Fruit fly (Drosophila melanogaster) S2 (cell line): ENCODE data around the gene Ctr1B.

Source experiments
- CG8478 ChIP-seq: fragments of >200 bp; optimal IDR thresholded peaks from 2 replicates; lab custom pipeline; 2018
- CTCF ChIP-seq, 2 experiments: fragments of >200 bp; optimal IDR thresholded peaks; 2 replicates each; lab custom pipeline; 2018

Ctr1B gene

dm6 chr3R:8352961-8353728 lies 35.7 kb downstream of the Ctr1B start:
- no peak for TF ChIP-seq CTCF (optimal IDR thresholded peaks at IDR 0.05; lab: Kevin White, UChicago)
- no peak for TF ChIP-seq CG8478

DNA sequence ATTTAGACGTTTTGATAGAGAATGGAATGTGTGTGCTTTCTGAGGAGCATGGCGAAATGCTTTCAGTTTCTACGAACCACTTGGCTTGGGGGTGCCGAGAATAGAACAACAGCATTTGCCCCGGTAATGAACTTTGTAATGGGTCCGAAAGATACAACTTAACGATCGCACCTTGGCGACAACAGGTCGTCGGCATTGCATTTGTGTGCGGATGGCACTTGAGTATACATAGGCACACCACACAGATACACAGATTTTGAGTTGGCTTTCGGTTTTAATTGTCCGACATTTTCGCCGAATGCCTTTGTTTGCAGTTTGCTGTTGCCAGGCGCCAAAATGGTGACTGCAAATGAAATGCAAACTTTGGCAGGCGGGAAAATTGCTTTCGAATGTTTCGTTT lies 36.6 kb downstream of the Ctr1B start:
- TF ChIP-seq CTCF (optimal IDR thresholded peaks at IDR 0.05; lab: Kevin White, UChicago) (no peak), CG8478 (no peak)

DNA sequence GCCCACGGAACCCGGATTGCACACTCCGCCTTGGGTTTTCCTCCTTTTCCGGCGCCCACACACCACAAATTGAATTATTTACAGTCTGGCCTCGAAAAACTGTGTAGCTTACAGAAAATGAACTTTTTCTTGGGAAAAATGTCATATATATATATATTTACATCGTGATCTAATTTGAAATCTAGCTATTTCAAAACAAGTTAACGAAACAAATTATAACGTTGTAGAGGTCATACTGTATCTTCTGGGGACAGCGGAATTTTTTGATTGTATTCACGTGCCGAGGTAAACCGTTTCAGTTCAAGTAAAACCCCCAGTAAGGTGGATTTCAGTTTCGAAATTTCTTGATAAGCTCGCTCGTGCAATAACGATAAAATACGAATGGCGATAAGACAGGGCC lies 37.0 kb downstream of the Ctr1B start:
- TF ChIP-seq CTCF (optimal IDR thresholded peaks at IDR 0.05; lab: Kevin White, UChicago), result no peak

DNA sequence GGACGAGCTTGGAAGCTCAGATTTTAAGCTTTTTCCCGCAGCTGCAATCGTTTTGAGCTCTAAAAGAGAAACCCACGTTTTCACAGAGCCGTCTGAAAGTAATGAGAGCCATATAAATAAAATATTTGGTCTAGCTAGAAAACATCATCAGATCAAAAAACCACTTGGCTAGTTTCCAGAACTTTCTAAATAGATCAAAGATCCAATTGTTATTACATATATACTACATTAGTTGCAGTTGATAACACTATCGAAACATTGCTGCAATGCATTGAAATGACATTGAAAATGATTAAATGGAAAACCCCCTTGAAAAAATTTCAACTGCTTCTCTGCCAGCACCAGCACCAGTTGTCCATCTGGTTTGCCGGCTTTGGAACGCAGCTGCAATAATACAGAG lies 37.6 kb downstream of the Ctr1B start:
- TF ChIP-seq CG8478 (no peak), CTCF (optimal IDR thresholded peaks at IDR 0.05; lab: Kevin White, UChicago) (no peak)

- no peak for TF ChIP-seq CTCF (optimal IDR thresholded peaks at IDR 0.05; lab: Kevin White, UChicago)
- no peak for TF ChIP-seq CG8478
These were observed 38.2 kb downstream of the Ctr1B start for dm6 chr3R:8355579-8355978.

- no peak for TF ChIP-seq CG8478
- peak in 1 of 2 experiments; percentile 25 for TF ChIP-seq CTCF (optimal IDR thresholded peaks at IDR 0.05; lab: Kevin White, UChicago)
These were observed 39.3 kb downstream of the Ctr1B start, which contains the start of gene stck for dm6 chr3R:8356626-8357290. Gene stck, plus strand, starts transcription at chr3R:8356978.

dm6 chr3R:8357372-8357992 lies 40.1 kb downstream of the Ctr1B start:
- TF ChIP-seq CTCF (optimal IDR thresholded peaks at IDR 0.05; lab: Kevin White, UChicago) (no peak), CG8478 (no peak)

DNA sequence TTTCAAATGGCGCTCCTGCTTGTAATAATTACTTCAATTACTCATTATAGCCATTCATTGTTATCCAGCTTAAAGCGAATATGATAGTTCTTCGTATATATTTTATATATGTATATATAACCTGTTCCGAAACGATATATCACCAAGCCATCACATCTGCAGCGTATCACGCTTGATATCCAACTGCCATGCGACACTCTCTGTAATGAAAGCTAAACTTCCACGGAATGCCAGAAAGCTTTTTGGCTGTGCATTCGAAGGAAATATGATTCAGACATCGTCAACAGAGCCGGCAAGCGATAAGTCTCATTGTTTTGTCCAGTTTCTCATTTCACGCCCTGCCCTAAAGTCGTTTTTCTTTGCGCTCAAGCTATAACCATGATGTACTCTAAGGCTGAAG lies 40.6 kb downstream of the Ctr1B start:
- TF ChIP-seq CG8478 (no peak), CTCF (optimal IDR thresholded peaks at IDR 0.05; lab: Kevin White, UChicago) (no peak)

dm6 chr3R:8362259-8362876 lies 45.0 kb downstream of the Ctr1B start, which contains the start of the genes Veneno and CG7963:
Gene Veneno, minus strand, starts transcription at chr3R:8362554.
Gene CG7963, plus strand, starts transcription at chr3R:8362826.
- no peak for TF ChIP-seq CG8478
- TF ChIP-seq CTCF (optimal IDR thresholded peaks at IDR 0.05; lab: Kevin White, UChicago), result no peak

DNA sequence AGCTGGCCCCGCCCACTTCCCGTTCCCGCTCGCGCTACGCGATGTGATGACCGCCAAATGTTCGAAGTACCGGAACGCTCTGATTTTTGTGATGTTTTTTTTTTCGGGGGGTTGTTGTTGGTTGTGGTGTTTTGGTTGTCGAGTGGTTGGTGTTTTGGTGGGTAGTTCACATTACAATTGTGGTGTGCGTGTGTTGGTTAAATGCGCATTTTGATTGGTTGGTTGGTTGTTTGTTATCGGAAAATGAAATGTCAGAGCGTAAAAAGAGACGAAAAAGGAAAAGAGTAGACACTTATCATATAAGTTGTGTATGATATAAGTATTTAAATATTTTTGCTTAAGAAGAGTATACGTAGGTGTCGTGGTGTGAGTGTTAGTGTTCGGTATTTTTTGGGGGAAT lies 51.1 kb downstream of the Ctr1B start:
- TF ChIP-seq CTCF (optimal IDR thresholded peaks at IDR 0.05; lab: Kevin White, UChicago) (no peak), CG8478 (no peak)
